Fruit fly (Drosophila melanogaster): ENCODE results near the gene CG32148.

The CG32148 gene

DNA sequence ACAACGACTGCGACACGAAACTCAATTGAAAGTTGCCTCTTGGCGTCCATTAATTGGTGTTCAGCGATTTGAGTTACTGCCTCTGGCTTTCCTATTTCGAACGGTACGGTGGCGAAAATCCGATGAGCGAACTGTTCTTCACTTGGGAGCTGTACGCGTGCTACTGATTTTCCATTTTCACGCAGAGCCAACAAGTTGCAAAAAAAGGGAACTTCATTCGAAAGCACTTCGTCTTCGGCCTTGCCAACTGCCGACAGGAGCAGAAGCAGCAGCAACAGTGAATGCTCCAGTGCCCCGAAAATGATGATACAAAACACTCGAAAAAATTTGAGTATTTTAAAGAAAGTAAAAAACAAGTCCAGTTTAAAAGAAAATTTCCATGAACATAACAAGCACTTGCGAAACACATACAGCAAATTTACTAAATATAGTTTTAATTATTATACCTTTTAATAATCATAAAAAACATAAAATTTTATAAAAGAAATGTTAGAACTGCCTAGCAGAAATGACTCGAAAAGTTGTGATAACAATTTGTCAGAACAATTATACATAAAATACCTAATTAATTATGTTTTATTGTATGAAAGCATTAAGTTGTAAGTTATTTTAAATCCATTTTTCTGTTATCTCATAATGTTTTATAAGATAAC, 10.9 kb downstream of the CG32148 start (continued):
- TF ChIP-seq CG13775 (GFP tag; optimal IDR thresholded peaks at IDR 0.05) (peak; percentile 19), cas (GFP tag; IDR thresholded peaks at IDR 0.05) (no peak), ERR (GFP tag; optimal IDR thresholded peaks at IDR 0.05) (no peak), pzg (GFP tag; optimal IDR thresholded peaks at IDR 0.05) (no peak), emc (GFP tag; optimal IDR thresholded peaks at IDR 0.05) (no peak), sna (GFP tag; IDR thresholded peaks at IDR 0.05; ENCODE audit: partially characterized antibody) (no peak), Abd-B (GFP tag; optimal IDR thresholded peaks at IDR 0.05) (no peak), Hr3 (GFP tag; optimal IDR thresholded peaks at IDR 0.05) (peak; percentile 16), CG2129 (GFP tag; IDR thresholded peaks at IDR 0.05; ENCODE audit: partially characterized antibody) (no peak), CG14050 (GFP tag; IDR thresholded peaks at IDR 0.05) (no peak), CG43689 (GFP tag; IDR thresholded peaks at IDR 0.05) (no peak), H15 (GFP tag; IDR thresholded peaks at IDR 0.05) (no peak), E2f1 (GFP tag; IDR thresholded peaks at IDR 0.05) (no peak), CG7786 (GFP tag; optimal IDR thresholded peaks at IDR 0.05) (no peak), tll (GFP tag; optimal IDR thresholded peaks at IDR 0.05) (no peak), CG7963 (GFP tag; IDR thresholded peaks at IDR 0.05; ENCODE audit: partially characterized antibody) (no peak), lmd (GFP tag; IDR thresholded peaks at IDR 0.05) (no peak), kah (GFP tag; optimal IDR thresholded peaks at IDR 0.05) (no peak), jing (GFP tag; optimal IDR thresholded peaks at IDR 0.05) (no peak), grau (tag; optimal IDR thresholded peaks at IDR 0.05) (peak; percentile 69), Atf6 (GFP tag; IDR thresholded peaks at IDR 0.05) (no peak), Meics (GFP tag; optimal IDR thresholded peaks at IDR 0.05) (peak; percentile 78), NfI (GFP tag; optimal IDR thresholded peaks at IDR 0.05) (peak; percentile 36), gfzf (GFP tag; optimal IDR thresholded peaks at IDR 0.05) (no peak), pros (GFP tag; optimal IDR thresholded peaks at IDR 0.05) (no peak), da (GFP tag; optimal IDR thresholded peaks at IDR 0.05) (no peak), CG8281 (tag; optimal IDR thresholded peaks at IDR 0.05) (no peak), CG17912 (GFP tag; optimal IDR thresholded peaks at IDR 0.05) (no peak), CG31441 (GFP tag; IDR thresholded peaks at IDR 0.05) (peak; percentile 63), Sin3A (optimal IDR thresholded peaks at IDR 0.05) (no peak), croc (GFP tag; conservative IDR thresholded peaks at IDR 0.05) (no peak), Bdp1 (GFP tag; optimal IDR thresholded peaks at IDR 0.05) (no peak), CTCF (GFP tag; optimal IDR thresholded peaks at IDR 0.05) (no peak), Max (GFP tag; optimal IDR thresholded peaks at IDR 0.05) (no peak), Doc3 (GFP tag; IDR thresholded peaks at IDR 0.05; ENCODE audit: partially characterized antibody) (no peak), nmo (GFP tag; optimal IDR thresholded peaks at IDR 0.05) (peak; percentile 35), CG16813 (GFP tag; IDR thresholded peaks at IDR 0.05; ENCODE audit: partially characterized antibody) (no peak), Hey (tag; optimal IDR thresholded peaks at IDR 0.05) (no peak), C15 (GFP tag; IDR thresholded peaks at IDR 0.05) (no peak), shn (GFP tag; optimal IDR thresholded peaks at IDR 0.05) (no peak), B-H1 (GFP tag; IDR thresholded peaks at IDR 0.05) (no peak), CG15011 (GFP tag; optimal IDR thresholded peaks at IDR 0.05) (no peak), trem (tag; optimal IDR thresholded peaks at IDR 0.05) (no peak), Deaf1 (tag; optimal IDR thresholded peaks at IDR 0.05) (peak; percentile 64), CG31224 (GFP tag; IDR thresholded peaks at IDR 0.05) (no peak), Lim3 (GFP tag; IDR thresholded peaks at IDR 0.05) (no peak), Spps (tag; optimal IDR thresholded peaks at IDR 0.05) (no peak), CG4854 (GFP tag; optimal IDR thresholded peaks at IDR 0.05) (no peak), CG10543 (GFP tag; optimal IDR thresholded peaks at IDR 0.05) (peak; percentile 58), MTF-1 (GFP tag; optimal IDR thresholded peaks at IDR 0.05; ENCODE audit: borderline replicate concordance) (no peak), CG10274 (GFP tag; optimal IDR thresholded peaks at IDR 0.05) (no peak)

Data from whole organism, embryonic.